Fruit fly (Drosophila melanogaster) S2 (cell line): ENCODE results near the gene CG32591.

Experiments used
- CG8478 ChIP-seq: fragments of >200 bp; optimal IDR thresholded peaks from 2 replicates; lab custom pipeline; 2018
- CTCF ChIP-seq, 2 experiments: fragments of >200 bp; optimal IDR thresholded peaks; 2 replicates each; lab custom pipeline; 2018

dm6 chrX:14882536-14883118 is 46.1 kb downstream of the CG32591 start, which contains the start of the genes CG45064 and CG45065:
- TF ChIP-seq CG8478 = no peak
- no peak for TF ChIP-seq CTCF (optimal IDR thresholded peaks at IDR 0.05; lab: Kevin White, UChicago)
